Fruit fly (Drosophila melanogaster) whole organism, pupa: ENCODE data around the gene Cyp313a2.

Experiments
- CG10348 ChIP-seq: fragments of 200-800 bp; sonication (Bioruptor generic); IDR thresholded peaks from 2 replicates; pipeline ENCODE4 v1.3.6; 2022; ENCODE audit warnings: missing biosample characterization, missing genetic modification characterization
- CG12605 ChIP-seq: fragments of 200-800 bp; sonication (Bioruptor generic); IDR thresholded peaks from 2 replicates; pipeline ENCODE4 v1.3.6; 2022; ENCODE audit warnings: missing biosample characterization, missing genetic modification characterization
- CG13204 ChIP-seq: fragments of 200-800 bp; sonication (Bioruptor generic); optimal IDR thresholded peaks from 2 replicates; lab custom pipeline; 2018; ENCODE audit warnings: missing biosample characterization, mild to moderate bottlenecking, missing genetic modification characterization, moderate library complexity
- CG14655 ChIP-seq: fragments of 200-800 bp; sonication (Bioruptor generic); optimal IDR thresholded peaks from 3 replicates; lab custom pipeline; 2017; ENCODE audit warnings: mild to moderate bottlenecking, missing biosample characterization, missing genetic modification reagents, missing genetic modification characterization
- CG15710 ChIP-seq: fragments of 200-800 bp; sonication (Bioruptor generic); optimal IDR thresholded peaks from 2 replicates; lab custom pipeline; 2018; ENCODE audit warnings: missing biosample characterization, mild to moderate bottlenecking, missing genetic modification characterization, moderate library complexity
- CG17806 ChIP-seq: fragments of 200-800 bp; sonication (Bioruptor generic); optimal IDR thresholded peaks from 2 replicates; lab custom pipeline; 2018; ENCODE audit warnings: missing biosample characterization, mild to moderate bottlenecking, missing genetic modification characterization, moderate library complexity
- CG32121 ChIP-seq: fragments of 200-800 bp; sonication (Bioruptor generic); IDR thresholded peaks from 2 replicates; pipeline ENCODE4 v1.3.6; 2022; ENCODE audit warnings: missing biosample characterization, missing genetic modification characterization
- CG34367 ChIP-seq: fragments of 200-800 bp; sonication (Bioruptor generic); optimal IDR thresholded peaks from 2 replicates; lab custom pipeline; 2018; ENCODE audit warnings: missing biosample characterization, mild to moderate bottlenecking, missing genetic modification characterization
- CG4496 ChIP-seq: fragments of 200-800 bp; sonication (Bioruptor generic); IDR thresholded peaks from 3 replicates; pipeline ENCODE4 v1.3.6; 2022; ENCODE audit warnings: missing biosample characterization, missing genetic modification characterization
- CG8159 ChIP-seq: fragments of 200-800 bp; sonication (Bioruptor generic); optimal IDR thresholded peaks from 3 replicates; lab custom pipeline; 2018; ENCODE audit warnings: missing biosample characterization, mild to moderate bottlenecking, missing genetic modification characterization, moderate library complexity
- CG8301 ChIP-seq: fragments of 200-800 bp; sonication (Bioruptor generic); optimal IDR thresholded peaks from 2 replicates; lab custom pipeline; 2018; ENCODE audit warnings: missing biosample characterization, mild to moderate bottlenecking, missing genetic modification characterization
- CG9948 ChIP-seq: fragments of 200-800 bp; sonication (Bioruptor generic); optimal IDR thresholded peaks from 2 replicates; lab custom pipeline; 2018; ENCODE audit warnings: missing biosample characterization, mild to moderate bottlenecking, missing genetic modification characterization, moderate library complexity
- D1 ChIP-seq: fragments of 200-800 bp; sonication (Bioruptor generic); optimal IDR thresholded peaks from 2 replicates; lab custom pipeline; 2018; ENCODE audit warnings: missing biosample characterization, mild to moderate bottlenecking, missing genetic modification characterization, moderate library complexity
- EcR ChIP-seq: fragments of 200-800 bp; sonication (Bioruptor generic); optimal IDR thresholded peaks from 3 replicates; lab custom pipeline; 2019; ENCODE audit warnings: missing biosample characterization, missing genetic modification characterization, mild to moderate bottlenecking, moderate library complexity, missing genetic modification reagents
- Ets98B ChIP-seq: fragments of 200-800 bp; sonication (Bioruptor generic); IDR thresholded peaks from 2 replicates; pipeline ENCODE4 v1.3.6; 2022; ENCODE audit warnings: missing biosample characterization, missing genetic modification characterization
- Pif1A ChIP-seq: fragments of 200-800 bp; sonication (Bioruptor generic); optimal IDR thresholded peaks from 3 replicates; lab custom pipeline; 2016; ENCODE audit warnings: missing biosample characterization, missing genetic modification characterization
- Pif1B ChIP-seq: fragments of 200-800 bp; sonication (Bioruptor generic); optimal IDR thresholded peaks from 3 replicates; lab custom pipeline; 2016; ENCODE audit warnings: missing biosample characterization, missing genetic modification characterization
- Snoo ChIP-seq: fragments of 200-800 bp; sonication (Bioruptor generic); optimal IDR thresholded peaks from 3 replicates; lab custom pipeline; 2017; ENCODE audit warnings: missing biosample characterization, mild to moderate bottlenecking, missing genetic modification characterization, inconsistent platforms
- fd96Ca ChIP-seq: fragments of 200-800 bp; sonication (Bioruptor generic); IDR thresholded peaks from 3 replicates; pipeline ENCODE4 v1.3.6; 2022; ENCODE audit warnings: missing biosample characterization, missing genetic modification characterization
- gl ChIP-seq: fragments of 200-800 bp; sonication (Bioruptor generic); optimal IDR thresholded peaks from 2 replicates; lab custom pipeline; 2018; ENCODE audit warnings: missing biosample characterization, mild to moderate bottlenecking, missing genetic modification characterization
- rn ChIP-seq: fragments of 200-800 bp; sonication (Bioruptor generic); IDR thresholded peaks from 2 replicates; pipeline ENCODE4 v1.3.6; 2022; ENCODE audit warnings: missing biosample characterization, missing genetic modification characterization

The Cyp313a2 gene

DNA sequence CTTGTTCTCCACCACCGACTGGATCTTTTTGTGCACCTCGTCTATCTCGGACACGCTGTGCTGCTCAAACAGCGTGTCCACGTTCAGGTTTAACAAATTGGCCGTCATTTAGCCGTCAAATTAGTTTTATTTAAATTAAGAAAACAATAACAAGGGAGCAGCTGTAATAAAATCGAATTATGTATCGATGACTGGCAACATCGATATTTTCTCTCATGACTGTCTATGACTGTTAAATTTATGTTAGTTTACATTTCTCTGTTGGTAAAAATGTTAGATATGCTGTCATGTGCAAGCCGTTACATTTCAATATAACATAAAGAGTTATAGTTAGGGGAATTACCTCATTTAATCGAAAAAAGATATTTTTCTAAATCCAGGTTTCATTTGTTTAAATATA, 17.2 kb downstream of the Cyp313a2 start, which contains the start of gene Cog1:
TSS of gene Cog1 (minus strand) at position 190 of the 400 bp plus-strand sequence.
- TF ChIP-seq CG12605, result no peak
- no peak for TF ChIP-seq Pif1A
- TF ChIP-seq gl (tag; lab: Kevin White, UChicago), result no peak
- TF ChIP-seq CG9948, result no peak
- no peak for TF ChIP-seq CG32121 (GFP tag; lab: Robert Waterston, UW)
- no peak for TF ChIP-seq CG8159 (tag; lab: Kevin White, UChicago)
- no peak for TF ChIP-seq Snoo (tag; lab: Kevin White, UChicago)
- TF ChIP-seq D1 (tag; lab: Kevin White, UChicago), result no peak
- TF ChIP-seq fd96Ca (GFP tag; lab: Robert Waterston, UW), result no peak
- TF ChIP-seq rn (GFP tag; lab: Robert Waterston, UW), result no peak
- TF ChIP-seq CG4496, result no peak
- TF ChIP-seq CG8301 (tag; lab: Kevin White, UChicago), result no peak
- TF ChIP-seq Ets98B (GFP tag; lab: Robert Waterston, UW), result no peak
- TF ChIP-seq CG14655 (GFP tag; lab: Kevin White, UChicago), result no peak

DNA sequence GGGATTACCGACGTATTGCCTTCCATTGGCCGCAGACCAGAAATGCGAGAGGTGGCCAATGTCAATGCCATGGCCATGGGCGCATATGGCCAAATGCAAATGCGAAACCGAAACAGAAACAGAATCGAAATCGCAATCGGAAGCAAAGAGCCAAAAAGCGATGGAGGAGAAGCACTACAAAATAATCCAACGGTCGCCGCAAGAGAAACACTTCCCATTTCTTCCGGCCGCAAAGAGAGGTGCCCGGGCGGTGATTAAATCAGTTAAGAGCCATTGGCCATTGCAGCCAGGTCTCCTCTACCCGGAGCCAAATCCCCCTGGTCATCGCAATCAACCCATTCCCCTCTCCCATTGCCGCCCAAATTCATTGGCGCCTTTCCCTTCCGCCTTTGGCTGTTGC, 22.5 kb downstream of the Cyp313a2 start, which contains the start of gene CG14742:
TSS of gene CG14742 (plus strand) at position 301 of the 400 bp plus-strand sequence.
- TF ChIP-seq CG17806, result no peak
- no peak for TF ChIP-seq fd96Ca (GFP tag; lab: Robert Waterston, UW)
- no peak for TF ChIP-seq D1 (tag; lab: Kevin White, UChicago)
- TF ChIP-seq Snoo (tag; lab: Kevin White, UChicago), result no peak
- TF ChIP-seq Ets98B (GFP tag; lab: Robert Waterston, UW), result no peak
- no peak for TF ChIP-seq CG4496
- no peak for TF ChIP-seq CG9948
- TF ChIP-seq rn (GFP tag; lab: Robert Waterston, UW), result no peak
- TF ChIP-seq CG8159 (tag; lab: Kevin White, UChicago), result no peak
- no peak for TF ChIP-seq CG34367 (tag; lab: Kevin White, UChicago)
- no peak for TF ChIP-seq CG14655 (GFP tag; lab: Kevin White, UChicago)
- TF ChIP-seq CG15710 (tag; lab: Kevin White, UChicago), result no peak
- TF ChIP-seq CG13204 (GFP tag; lab: Kevin White, UChicago), result no peak
- TF ChIP-seq EcR (GFP tag; lab: Kevin White, UChicago), result no peak
- TF ChIP-seq CG8301 (tag; lab: Kevin White, UChicago), result no peak
- no peak for TF ChIP-seq gl (tag; lab: Kevin White, UChicago)
- no peak for TF ChIP-seq CG32121 (GFP tag; lab: Robert Waterston, UW)
- TF ChIP-seq, all 21 proteins: peak for 0

DNA sequence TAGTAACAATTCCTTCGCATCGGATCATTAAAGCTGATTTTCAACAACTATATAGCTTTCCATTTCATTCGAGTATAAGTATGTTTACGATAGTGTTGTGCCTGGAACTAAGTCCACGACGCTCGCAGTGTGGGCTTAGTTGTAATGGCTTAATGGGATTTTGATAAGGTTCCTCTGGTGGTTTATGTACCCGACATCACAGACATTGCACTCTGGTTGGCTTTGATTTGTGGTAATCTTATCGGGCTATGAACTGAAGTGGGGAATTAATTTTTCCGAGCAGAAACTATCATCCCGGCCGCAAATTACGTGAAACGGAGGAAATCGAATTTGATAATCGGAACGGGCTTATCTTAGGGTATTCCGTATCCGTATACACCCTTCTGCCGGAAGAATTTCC, 25.2 kb downstream of the Cyp313a2 start:
- TF ChIP-seq CG9948, result no peak
- TF ChIP-seq Ets98B (GFP tag; lab: Robert Waterston, UW), result no peak
- TF ChIP-seq CG15710 (tag; lab: Kevin White, UChicago), result no peak

DNA sequence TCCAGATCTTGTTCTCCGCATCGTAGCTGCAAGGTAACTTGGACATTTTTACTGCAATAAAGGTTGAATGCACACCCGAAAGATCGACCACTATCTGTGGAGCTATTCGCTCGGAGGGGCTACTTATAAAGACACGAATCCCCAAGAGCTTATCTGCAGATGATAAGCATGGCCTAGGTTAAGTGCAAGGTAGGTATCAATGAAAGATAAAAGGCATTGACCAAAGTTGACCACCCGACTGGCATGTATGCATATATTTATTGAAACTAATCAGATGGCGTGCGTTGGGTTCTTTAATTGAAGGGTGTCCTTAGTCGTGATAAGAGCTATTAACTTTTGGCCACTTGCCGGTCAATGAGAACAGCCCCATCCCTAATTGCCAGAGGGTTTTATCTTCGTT, 26.4 kb downstream of the Cyp313a2 start, which contains the start of gene CG4830:
TSS of gene CG4830 (minus strand) at position 101 of the 400 bp plus-strand sequence.
- no peak for TF ChIP-seq CG8159 (tag; lab: Kevin White, UChicago)
- TF ChIP-seq CG10348, result no peak
- TF ChIP-seq CG34367 (tag; lab: Kevin White, UChicago), result no peak
- no peak for TF ChIP-seq CG8301 (tag; lab: Kevin White, UChicago)
- no peak for TF ChIP-seq Snoo (tag; lab: Kevin White, UChicago)
- no peak for TF ChIP-seq CG12605
- TF ChIP-seq D1 (tag; lab: Kevin White, UChicago), result no peak
- no peak for TF ChIP-seq CG9948
- no peak for TF ChIP-seq Ets98B (GFP tag; lab: Robert Waterston, UW)
- no peak for TF ChIP-seq CG4496
- no peak for TF ChIP-seq CG13204 (GFP tag; lab: Kevin White, UChicago)
- TF ChIP-seq EcR (GFP tag; lab: Kevin White, UChicago), result no peak
- no peak for TF ChIP-seq Pif1A
- no peak for TF ChIP-seq gl (tag; lab: Kevin White, UChicago)
- TF ChIP-seq rn (GFP tag; lab: Robert Waterston, UW), result no peak
- TF ChIP-seq, all 21 proteins: peak for 0

DNA sequence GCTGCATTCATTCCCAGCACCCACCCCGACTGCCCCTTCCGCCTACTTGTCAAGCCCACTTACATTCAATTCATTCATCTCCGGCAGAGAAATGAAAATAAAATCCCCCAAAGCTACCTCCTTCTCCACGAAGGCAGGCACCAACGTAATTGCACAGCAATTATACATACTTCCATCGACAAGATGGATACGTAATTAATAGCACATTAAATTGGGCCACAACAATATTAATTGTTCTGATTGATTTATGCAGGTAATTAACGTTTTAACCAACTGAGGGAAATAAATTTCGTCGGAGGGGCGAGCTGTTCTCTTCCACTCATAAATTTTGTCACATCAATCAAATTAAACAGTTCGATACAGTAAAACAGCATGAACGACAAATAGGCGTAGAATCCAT, 39.1 kb downstream of the Cyp313a2 start, which contains the start of gene Adk1:
TSS of gene Adk1 (plus strand) at position 301 of the 400 bp plus-strand sequence.
- TF ChIP-seq CG8301 (tag; lab: Kevin White, UChicago) (no peak), CG17806 (no peak), CG34367 (tag; lab: Kevin White, UChicago) (no peak), Pif1A (no peak), CG13204 (GFP tag; lab: Kevin White, UChicago) (no peak), Pif1B (GFP tag; lab: Kevin White, UChicago) (no peak)

DNA sequence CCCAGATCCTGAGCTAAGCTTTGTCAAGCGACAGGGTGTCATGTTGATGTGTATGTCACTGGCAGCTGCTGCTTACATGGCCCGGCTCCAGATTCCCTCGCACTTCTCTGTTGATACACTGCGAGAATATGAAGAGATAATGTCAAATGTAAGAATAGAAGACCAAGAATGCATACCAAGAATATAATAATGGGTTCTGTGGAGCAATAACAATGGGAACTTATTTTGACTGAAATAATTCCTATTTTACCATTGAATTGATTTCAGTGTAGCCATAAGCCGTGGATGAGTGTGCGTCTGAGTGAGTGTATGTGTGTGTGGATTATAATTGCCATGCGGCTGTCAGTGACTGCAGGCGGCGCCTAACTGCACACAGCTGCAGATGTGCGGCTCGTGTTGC, 40.6 kb downstream of the Cyp313a2 start:
- TF ChIP-seq CG9948 (no peak), CG17806 (no peak), CG12605 (no peak), Ets98B (GFP tag; lab: Robert Waterston, UW) (no peak), CG15710 (tag; lab: Kevin White, UChicago) (peak; percentile 55), Pif1A (peak; percentile 8), CG14655 (GFP tag; lab: Kevin White, UChicago) (peak; percentile 37), Snoo (tag; lab: Kevin White, UChicago) (no peak), fd96Ca (GFP tag; lab: Robert Waterston, UW) (no peak), D1 (tag; lab: Kevin White, UChicago) (no peak), EcR (GFP tag; lab: Kevin White, UChicago) (no peak), Pif1B (GFP tag; lab: Kevin White, UChicago) (no peak), CG4496 (0 out of 3 replicates have a peak, but pooled peaks have one; percentile 31), CG8159 (tag; lab: Kevin White, UChicago) (peak; percentile 53)
